Worm (Caenorhabditis elegans): Measurements from ENCODE around the gene W06E11.1.

DNA sequence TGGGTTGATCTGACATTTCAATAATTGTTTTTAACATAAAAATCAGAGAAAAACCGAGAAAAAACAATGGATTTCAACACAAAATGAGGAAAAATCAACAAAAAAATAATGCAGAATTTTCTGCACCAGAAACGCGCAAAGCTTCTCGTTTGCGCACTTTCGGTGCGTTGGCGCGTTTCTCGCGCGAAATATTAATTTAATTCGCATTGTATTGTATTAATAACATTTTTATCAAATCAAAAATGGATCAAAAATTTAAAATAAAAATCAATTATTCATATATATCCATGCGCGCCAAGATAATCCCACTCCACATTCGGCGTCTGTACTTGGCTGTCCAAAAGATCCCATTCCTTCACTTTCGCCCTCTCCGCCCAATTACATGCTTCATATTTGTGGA is 7.2 kb upstream of the W06E11.1 start, which contains the start of gene fem-2:
- TF ChIP-seq Y79H2A.3 (GFP tag; conservative IDR thresholded peaks at IDR 0.05) (no peak), snpc-4 (GFP tag; optimal IDR thresholded peaks at IDR 0.05) (no peak), snpc-4 (tag; optimal IDR thresholded peaks at IDR 0.05) (no peak), die-1 (tag; optimal IDR thresholded peaks at IDR 0.05) (no peak), F57A8.1 (GFP tag; optimal IDR thresholded peaks at IDR 0.05) (no peak), nhr-90 (tag; optimal IDR thresholded peaks at IDR 0.05) (no peak), T26A5.8 (tag; optimal IDR thresholded peaks at IDR 0.05) (no peak), hlh-12 (tag; optimal IDR thresholded peaks at IDR 0.05) (no peak), ama-1 (optimal IDR thresholded peaks at IDR 0.05) (no peak), ama-1 (GFP tag; optimal IDR thresholded peaks at IDR 0.05) (no peak), madf-6 (GFP tag; IDR thresholded peaks at IDR 0.05) (no peak), ztf-28 (GFP tag; IDR thresholded peaks at IDR 0.05) (no peak)

All from whole organism, young adult.